Worm (Caenorhabditis elegans) whole organism, late embryonic: ENCODE results near the gene M6.4.

Experiments
- C38D4.7 ChIP-seq: fragments of 200-800 bp; sonication (Bioruptor generic); optimal IDR thresholded peaks from 2 replicates; lab custom pipeline; 2018; ENCODE audit warnings: mild to moderate bottlenecking, missing genetic modification characterization, moderate library complexity, missing compliant biosample characterization
- K09A11.1 ChIP-seq: sonication (generic microtip); optimal IDR thresholded peaks from 2 replicates; lab custom pipeline; 2017; ENCODE audit warnings: antibody characterized with exemption, mild to moderate bottlenecking, missing genetic modification characterization, missing compliant biosample characterization; ENCODE audit not compliant: insufficient read depth
- T23F11.4 ChIP-seq: fragments of 200-800 bp; sonication (Bioruptor generic); optimal IDR thresholded peaks from 2 replicates; lab custom pipeline; 2018; ENCODE audit warnings: mild to moderate bottlenecking, missing genetic modification characterization, missing compliant biosample characterization
- Y22D7AL.16 ChIP-seq: sonication (generic microtip); optimal IDR thresholded peaks from 2 replicates; lab custom pipeline; 2016; ENCODE audit warnings: missing genetic modification characterization, missing compliant biosample characterization
- ama-1 ChIP-seq: fragments of 150-350 bp; optimal IDR thresholded peaks from 2 replicates; lab custom pipeline; 2014
- ceh-2 ChIP-seq: sonication (generic microtip); optimal IDR thresholded peaks from 2 replicates; lab custom pipeline; 2016; ENCODE audit warnings: missing genotype, missing genetic modification characterization, missing compliant biosample characterization
- ceh-22 ChIP-seq: sonication (generic microtip); optimal IDR thresholded peaks from 2 replicates; lab custom pipeline; 2017; ENCODE audit warnings: missing biosample characterization, missing genetic modification characterization
- ceh-24 ChIP-seq: sonication (generic microtip); optimal IDR thresholded peaks from 2 replicates; lab custom pipeline; 2016; ENCODE audit warnings: mild to moderate bottlenecking, missing genetic modification characterization, missing compliant biosample characterization
- ceh-30 ChIP-seq: fragments of 150-350 bp; optimal IDR thresholded peaks from 2 replicates; lab custom pipeline; 2014; ENCODE audit warnings: missing biosample characterization, missing genetic modification characterization
- ceh-31 ChIP-seq: sonication (generic microtip); optimal IDR thresholded peaks from 2 replicates; lab custom pipeline; 2016; ENCODE audit warnings: missing genetic modification characterization, missing compliant biosample characterization
- ceh-34 ChIP-seq: sonication (generic microtip); optimal IDR thresholded peaks from 2 replicates; lab custom pipeline; 2016; ENCODE audit warnings: mild to moderate bottlenecking, missing genetic modification characterization, missing compliant biosample characterization
- ceh-48 ChIP-seq: sonication (generic microtip); optimal IDR thresholded peaks from 2 replicates; lab custom pipeline; 2016; ENCODE audit warnings: missing genetic modification characterization, inconsistent platforms, missing compliant biosample characterization
- ceh-6 ChIP-seq: fragments of 200-800 bp; sonication (Bioruptor generic); optimal IDR thresholded peaks from 2 replicates; lab custom pipeline; 2018; ENCODE audit warnings: mild to moderate bottlenecking, missing genetic modification characterization, missing compliant biosample characterization
- che-1 ChIP-seq: sonication (generic microtip); optimal IDR thresholded peaks from 2 replicates; lab custom pipeline; 2016; ENCODE audit warnings: mild to moderate bottlenecking, missing genetic modification characterization, missing compliant biosample characterization
- dmd-4 ChIP-seq: sonication (generic microtip); optimal IDR thresholded peaks from 2 replicates; lab custom pipeline; 2016; ENCODE audit warnings: borderline replicate concordance, missing genetic modification characterization, missing compliant biosample characterization
- dve-1 ChIP-seq: sonication (generic microtip); optimal IDR thresholded peaks from 2 replicates; lab custom pipeline; 2017; ENCODE audit warnings: antibody characterized with exemption, mild to moderate bottlenecking, missing genetic modification characterization, missing compliant biosample characterization
- elt-2 ChIP-seq: sonication (generic microtip); optimal IDR thresholded peaks from 2 replicates; lab custom pipeline; 2016; ENCODE audit warnings: missing genetic modification reagents, missing genetic modification characterization, missing compliant biosample characterization
- elt-4 ChIP-seq: sonication (generic microtip); optimal IDR thresholded peaks from 2 replicates; lab custom pipeline; 2016; ENCODE audit warnings: missing genetic modification characterization, missing compliant biosample characterization
- fax-1 ChIP-seq: sonication (generic microtip); optimal IDR thresholded peaks from 2 replicates; lab custom pipeline; 2016; ENCODE audit warnings: missing genotype, missing genetic modification characterization, missing compliant biosample characterization
- fkh-10 ChIP-seq: fragments of 150-350 bp; optimal IDR thresholded peaks from 2 replicates; lab custom pipeline; 2014; ENCODE audit warnings: missing biosample characterization, missing genetic modification reagents, missing genetic modification characterization
- hlh-13 ChIP-seq: fragments of 200-800 bp; sonication (Bioruptor generic); optimal IDR thresholded peaks from 2 replicates; lab custom pipeline; 2018; ENCODE audit warnings: mild to moderate bottlenecking, missing genetic modification characterization, missing compliant biosample characterization
- hlh-15 ChIP-seq: sonication (generic microtip); optimal IDR thresholded peaks from 2 replicates; lab custom pipeline; 2016; ENCODE audit warnings: missing genetic modification characterization, missing compliant biosample characterization
- hlh-6 ChIP-seq: sonication (generic microtip); optimal IDR thresholded peaks from 2 replicates; lab custom pipeline; 2016; ENCODE audit warnings: missing genotype, missing genetic modification characterization, missing compliant biosample characterization
- lim-6 ChIP-seq: sonication (generic microtip); optimal IDR thresholded peaks from 2 replicates; lab custom pipeline; 2016; ENCODE audit warnings: missing genetic modification characterization, missing compliant biosample characterization
- lin-11 ChIP-seq: fragments of 200-800 bp; sonication (Bioruptor generic); optimal IDR thresholded peaks from 2 replicates; lab custom pipeline; 2018; ENCODE audit warnings: mild to moderate bottlenecking, missing genetic modification characterization, missing compliant biosample characterization
- madf-2 ChIP-seq: sonication (generic microtip); optimal IDR thresholded peaks from 2 replicates; lab custom pipeline; 2017; ENCODE audit warnings: missing genetic modification characterization, missing compliant biosample characterization
- nhr-11 ChIP-seq: fragments of 150-350 bp; optimal IDR thresholded peaks from 2 replicates; lab custom pipeline; 2014; ENCODE audit warnings: missing biosample characterization, missing genetic modification characterization
- nhr-232 ChIP-seq: sonication (generic microtip); optimal IDR thresholded peaks from 2 replicates; lab custom pipeline; 2016; ENCODE audit warnings: missing genetic modification characterization, missing compliant biosample characterization
- pax-1 ChIP-seq: fragments of 150-350 bp; optimal IDR thresholded peaks from 2 replicates; lab custom pipeline; 2014; ENCODE audit warnings: missing biosample characterization, missing genetic modification characterization
- pha-2 ChIP-seq: sonication (generic microtip); optimal IDR thresholded peaks from 2 replicates; lab custom pipeline; 2017; ENCODE audit warnings: mild to moderate bottlenecking, missing genetic modification characterization, missing compliant biosample characterization
- pha-4 ChIP-seq: fragments of 150-350 bp; optimal IDR thresholded peaks from 2 replicates; lab custom pipeline; 2018; ENCODE audit warnings: missing biosample characterization, missing genetic modification reagents, missing genetic modification characterization
- pros-1 ChIP-seq: fragments of 150-350 bp; optimal IDR thresholded peaks from 2 replicates; lab custom pipeline; 2014; ENCODE audit warnings: missing biosample characterization, missing genetic modification reagents, missing genetic modification characterization
- rnt-1 ChIP-seq: sonication (generic microtip); optimal IDR thresholded peaks from 2 replicates; lab custom pipeline; 2016; ENCODE audit warnings: missing genetic modification characterization, missing compliant biosample characterization
- sox-2 ChIP-seq: fragments of 200-800 bp; sonication (Bioruptor generic); IDR thresholded peaks from 2 replicates; pipeline ENCODE4 v1.3.6; 2022; ENCODE audit warnings: missing genetic modification reagents, missing genetic modification characterization, missing compliant biosample characterization
- tbx-2 ChIP-seq: sonication (generic microtip); optimal IDR thresholded peaks from 2 replicates; lab custom pipeline; 2016; ENCODE audit warnings: missing genetic modification characterization, missing compliant biosample characterization
- tbx-7 ChIP-seq: sonication (generic microtip); optimal IDR thresholded peaks from 2 replicates; lab custom pipeline; 2016; ENCODE audit warnings: missing genotype, missing genetic modification characterization, missing compliant biosample characterization
- unc-3 ChIP-seq, 2 experiments: fragments of 200-800 bp in 1 of 2; sonication (Bioruptor generic) in 1 of 2; sonication (generic microtip) in 1 of 2; conservative IDR thresholded peaks in 1 of 2; optimal IDR thresholded peaks in 1 of 2; 2 replicates each; pipeline versions ENCODE4 v1.3.6 to Lab custom; 2016 to 2022; ENCODE audit warnings: missing compliant biosample characterization in 2 of 2, missing genetic modification characterization in 2 of 2, missing genetic modification reagents in 1 of 2
- unc-42 ChIP-seq: sonication (generic microtip); optimal IDR thresholded peaks from 2 replicates; lab custom pipeline; 2016; ENCODE audit warnings: missing genotype, missing genetic modification characterization, missing compliant biosample characterization
- unc-55 ChIP-seq: sonication (generic microtip); optimal IDR thresholded peaks from 2 replicates; lab custom pipeline; 2017; ENCODE audit warnings: missing biosample characterization, missing genetic modification reagents, missing genetic modification characterization
- unc-86 ChIP-seq: sonication (generic microtip); optimal IDR thresholded peaks from 2 replicates; lab custom pipeline; 2016; ENCODE audit warnings: missing genetic modification characterization, missing compliant biosample characterization
- zip-5 ChIP-seq: sonication (generic microtip); optimal IDR thresholded peaks from 2 replicates; lab custom pipeline; 2016; ENCODE audit warnings: missing genetic modification characterization, missing compliant biosample characterization
- ztf-16 ChIP-seq: sonication (generic microtip); optimal IDR thresholded peaks from 2 replicates; lab custom pipeline; 2017; ENCODE audit warnings: missing genetic modification characterization, missing compliant biosample characterization

The M6.4 gene

ce11 chrX:629134-629533 lies at the start of gene M6.4:
M6.4 (plus strand) TSS chrX:629188.
- no peak for TF ChIP-seq ceh-48 (tag; lab: Kevin White, UChicago)
- no peak for TF ChIP-seq dmd-4
- no peak for TF ChIP-seq ama-1 (lab: Kevin White, UChicago)
- TF ChIP-seq ceh-22 (tag; lab: Kevin White, UChicago), result no peak

ce11 chrX:581754-582153 lies 47.2 kb upstream of the M6.4 start:
- no peak for TF ChIP-seq unc-3 (GFP tag; conservative IDR thresholded peaks at IDR 0.05; lab: Robert Waterston, UW)
- no peak for TF ChIP-seq unc-3 (tag; optimal IDR thresholded peaks at IDR 0.05; lab: Kevin White, UChicago)
- TF ChIP-seq nhr-232 (tag; lab: Kevin White, UChicago), result no peak

- TF ChIP-seq fkh-10 (GFP tag; lab: Kevin White, UChicago), result no peak
- TF ChIP-seq elt-4 (tag; lab: Kevin White, UChicago), result no peak
- no peak for TF ChIP-seq sox-2
- TF ChIP-seq madf-2, result no peak
- no peak for TF ChIP-seq T23F11.4 (GFP tag; lab: Kevin White, UChicago)
- no peak for TF ChIP-seq hlh-15
- no peak for TF ChIP-seq hlh-13 (GFP tag; lab: Kevin White, UChicago)
- no peak for TF ChIP-seq che-1 (tag; lab: Kevin White, UChicago)
- TF ChIP-seq Y22D7AL.16, result no peak
- no peak for TF ChIP-seq zip-5 (tag; lab: Kevin White, UChicago)
- TF ChIP-seq C38D4.7 (GFP tag; lab: Kevin White, UChicago), result no peak
These were observed 43.3 kb upstream of the M6.4 start for ce11 chrX:585598-586217.

- TF ChIP-seq unc-42 (tag; lab: Kevin White, UChicago), result no peak
- TF ChIP-seq lim-6, result no peak
- no peak for TF ChIP-seq T23F11.4 (GFP tag; lab: Kevin White, UChicago)
- TF ChIP-seq elt-2 (tag; lab: Kevin White, UChicago), result no peak
- TF ChIP-seq madf-2, result no peak
These were observed 41.2 kb upstream of the M6.4 start, which contains the start of gene mrp-1 for ce11 chrX:587798-588197. mrp-1 (minus strand) TSS chrX:587898.

ce11 chrX:591056-591455 lies 37.9 kb upstream of the M6.4 start:
- TF ChIP-seq pros-1 (tag; lab: Kevin White, UChicago), result no peak
- no peak for TF ChIP-seq rnt-1 (tag; lab: Kevin White, UChicago)
- no peak for TF ChIP-seq dve-1 (tag; lab: Kevin White, UChicago)
- no peak for TF ChIP-seq ztf-16 (tag; lab: Kevin White, UChicago)
- TF ChIP-seq lim-6, result no peak
- TF ChIP-seq pax-1 (tag; lab: Kevin White, UChicago), result no peak
- no peak for TF ChIP-seq unc-86
- no peak for TF ChIP-seq ceh-24 (tag; lab: Kevin White, UChicago)
- TF ChIP-seq nhr-232 (tag; lab: Kevin White, UChicago), result no peak
- no peak for TF ChIP-seq K09A11.1 (tag; lab: Kevin White, UChicago)
- no peak for TF ChIP-seq hlh-13 (GFP tag; lab: Kevin White, UChicago)
- no peak for TF ChIP-seq lin-11 (tag; lab: Kevin White, UChicago)
- no peak for TF ChIP-seq fax-1 (tag; lab: Kevin White, UChicago)
- TF ChIP-seq pha-4, result no peak
- TF ChIP-seq ceh-34 (tag; lab: Kevin White, UChicago), result no peak
- TF ChIP-seq madf-2, result no peak

- TF ChIP-seq ama-1 (lab: Kevin White, UChicago) (no peak), tbx-2 (tag; lab: Kevin White, UChicago) (peak; percentile 94), ceh-22 (tag; lab: Kevin White, UChicago) (no peak), lim-6 (no peak), ceh-48 (tag; lab: Kevin White, UChicago) (no peak), ceh-31 (tag; lab: Kevin White, UChicago) (peak; percentile 88), ceh-2 (tag; lab: Kevin White, UChicago) (peak; percentile 47), ceh-30 (tag; lab: Kevin White, UChicago) (peak; percentile 65), unc-55 (peak; percentile 82), hlh-6 (peak; percentile 51), T23F11.4 (GFP tag; lab: Kevin White, UChicago) (peak; percentile 21), ceh-34 (tag; lab: Kevin White, UChicago) (peak; percentile 97), tbx-7 (tag; lab: Kevin White, UChicago) (peak; percentile 55), pha-2 (tag; lab: Kevin White, UChicago) (peak; percentile 51), nhr-11 (tag; lab: Kevin White, UChicago) (no peak), ceh-6 (GFP tag; lab: Kevin White, UChicago) (no peak), ztf-16 (tag; lab: Kevin White, UChicago) (peak; percentile 48), sox-2 (no peak)
These were observed 35.7 kb upstream of the M6.4 start for ce11 chrX:593245-593733.
